Worm (Caenorhabditis elegans): ENCODE data around the gene dhs-6.

Gene dhs-6

DNA sequence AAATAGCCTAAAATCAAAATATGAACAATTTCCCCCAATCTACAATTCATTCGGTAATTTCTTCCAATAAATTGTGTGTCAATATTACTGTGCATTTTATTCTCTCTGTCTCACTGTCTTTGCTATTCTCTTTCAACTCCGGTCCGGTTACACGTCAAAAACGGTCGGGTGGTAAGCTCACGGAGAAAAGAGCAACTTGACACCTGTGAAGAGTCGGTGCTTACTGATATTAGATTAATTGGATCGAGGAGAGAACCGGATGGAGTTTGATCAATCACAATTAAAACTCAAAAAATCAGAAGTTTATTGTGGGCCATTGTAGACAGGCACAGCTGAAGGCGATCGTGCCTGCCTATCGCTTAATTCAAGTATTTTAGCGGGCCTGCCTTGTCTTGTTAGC lies 44.2 kb downstream of the dhs-6 start (continued):
- TF ChIP-seq dmd-6 (GFP tag; IDR thresholded peaks at IDR 0.05), result peak; percentile 38
- TF ChIP-seq nhr-6 (tag; optimal IDR thresholded peaks at IDR 0.05), result no peak
- TF ChIP-seq egl-27 (tag; optimal IDR thresholded peaks at IDR 0.05), result no peak
- TF ChIP-seq lin-39 (tag; optimal IDR thresholded peaks at IDR 0.05), result no peak
- TF ChIP-seq spr-3 (GFP tag; optimal IDR thresholded peaks at IDR 0.05), result no peak
- TF ChIP-seq attf-4 (tag; optimal IDR thresholded peaks at IDR 0.05), result no peak
- TF ChIP-seq set-16 (GFP tag; IDR thresholded peaks at IDR 0.05), result no peak
- TF ChIP-seq zfp-2 (tag; optimal IDR thresholded peaks at IDR 0.05), result no peak
- TF ChIP-seq nhr-42 (GFP tag; IDR thresholded peaks at IDR 0.05), result no peak
- no peak for TF ChIP-seq php-3 (GFP tag; IDR thresholded peaks at IDR 0.05)
- no peak for TF ChIP-seq mdl-1 (tag; optimal IDR thresholded peaks at IDR 0.05)
- TF ChIP-seq hlh-30 (tag; optimal IDR thresholded peaks at IDR 0.05; ENCODE audit: insufficient read depth), result no peak
- TF ChIP-seq snpc-1.2 (GFP tag; IDR thresholded peaks at IDR 0.05), result no peak
- no peak for TF ChIP-seq snpc-4 (tag; optimal IDR thresholded peaks at IDR 0.05)
- peak; percentile 3 for TF ChIP-seq zip-2 (tag; optimal IDR thresholded peaks at IDR 0.05)
- no peak for TF ChIP-seq sdz-12 (GFP tag; optimal IDR thresholded peaks at IDR 0.05)
- TF ChIP-seq zag-1 (tag; optimal IDR thresholded peaks at IDR 0.05), result no peak
- no peak for TF ChIP-seq F37D6.2 (tag; optimal IDR thresholded peaks at IDR 0.05)
- peak; percentile 17 for TF ChIP-seq dve-1 (tag; optimal IDR thresholded peaks at IDR 0.05; ENCODE audit: insufficient read depth)
- TF ChIP-seq dmd-9 (GFP tag; IDR thresholded peaks at IDR 0.05), result no peak
- peak; percentile 28 for TF ChIP-seq lin-38 (GFP tag; IDR thresholded peaks at IDR 0.05)
- no peak for TF ChIP-seq madf-5 (GFP tag; IDR thresholded peaks at IDR 0.05)
- TF ChIP-seq egl-43 (GFP tag; IDR thresholded peaks at IDR 0.05), result no peak
- TF ChIP-seq F26F4.8 (GFP tag; conservative IDR thresholded peaks at IDR 0.05), result no peak
- TF ChIP-seq mxl-2 (GFP tag; conservative IDR thresholded peaks at IDR 0.05), result no peak
- TF ChIP-seq aly-2 (tag; optimal IDR thresholded peaks at IDR 0.05), result no peak
- TF ChIP-seq madf-9 (GFP tag; conservative IDR thresholded peaks at IDR 0.05), result no peak
- no peak for TF ChIP-seq ama-1 (optimal IDR thresholded peaks at IDR 0.05)
- no peak for TF ChIP-seq ceh-62 (tag; optimal IDR thresholded peaks at IDR 0.05)
- no peak for TF ChIP-seq ceh-20 (GFP tag; IDR thresholded peaks at IDR 0.05)
- TF ChIP-seq nhr-237 (tag; optimal IDR thresholded peaks at IDR 0.05), result no peak
- TF ChIP-seq T26A8.4 (GFP tag; IDR thresholded peaks at IDR 0.05), result peak; percentile 60; the same call in 1 of the 2 replicates
- no peak for TF ChIP-seq F44E2.7 (GFP tag; IDR thresholded peaks at IDR 0.05)
- TF ChIP-seq rbr-2 (tag; optimal IDR thresholded peaks at IDR 0.05), result no peak
- no peak for TF ChIP-seq cey-2 (tag; optimal IDR thresholded peaks at IDR 0.05; ENCODE audit: borderline replicate concordance, insufficient read depth)
- TF ChIP-seq mdt-29 (GFP tag; IDR thresholded peaks at IDR 0.05), result 0 out of 2 replicates have a peak, but pooled peaks have one; percentile 7
- TF ChIP-seq nhr-28 (tag; optimal IDR thresholded peaks at IDR 0.05), result no peak
- no peak for TF ChIP-seq D1046.2 (GFP tag; IDR thresholded peaks at IDR 0.05)
- no peak for TF ChIP-seq spr-1 (tag; optimal IDR thresholded peaks at IDR 0.05)
- TF ChIP-seq ceh-28 (tag; optimal IDR thresholded peaks at IDR 0.05), result no peak
- no peak for TF ChIP-seq ZK546.5 (tag; optimal IDR thresholded peaks at IDR 0.05)
- TF ChIP-seq ceh-44 (GFP tag; IDR thresholded peaks at IDR 0.05), result no peak
- no peak for TF ChIP-seq lin-29 (GFP tag; IDR thresholded peaks at IDR 0.05)
- peak; percentile 56 for TF ChIP-seq aha-1 (tag)
- TF ChIP-seq nhr-102 (tag; optimal IDR thresholded peaks at IDR 0.05), result peak; percentile 64
- TF ChIP-seq pha-4 (GFP tag; IDR thresholded peaks at IDR 0.05), result no peak
- TF ChIP-seq pha-4 (tag; optimal IDR thresholded peaks at IDR 0.05), result no peak
- TF ChIP-seq Y105C5A.15 (GFP tag; IDR thresholded peaks at IDR 0.05), result 0 out of 2 replicates have a peak, but pooled peaks have one; percentile 32
- no peak for TF ChIP-seq nhr-25 (tag; optimal IDR thresholded peaks at IDR 0.05; ENCODE audit: borderline replicate concordance, insufficient read depth)
- TF ChIP-seq hmg-1.1 (GFP tag; IDR thresholded peaks at IDR 0.05), result no peak
- no peak for TF ChIP-seq R02D3.7 (tag; optimal IDR thresholded peaks at IDR 0.05)
- no peak for TF ChIP-seq fkh-10 (GFP tag; optimal IDR thresholded peaks at IDR 0.05)
